Worm (Caenorhabditis elegans) whole organism, L4 larva: ENCODE data around the gene R10D12.1.
A peak's percentile ranks its signal among the peaks of the same experiment; 100 is the strongest.

Source experiments
- F10B5.3 ChIP-seq: sonication (generic microtip); optimal IDR thresholded peaks from 2 replicates; lab custom pipeline; 2016; ENCODE audit warnings: mild to moderate bottlenecking, missing genetic modification characterization, missing compliant biosample characterization
- F37D6.2 ChIP-seq: sonication (generic microtip); optimal IDR thresholded peaks from 2 replicates; lab custom pipeline; 2016; ENCODE audit warnings: mild to moderate bottlenecking, missing genetic modification characterization, missing compliant biosample characterization
- Y48G9A.11 ChIP-seq: fragments of 200-800 bp; sonication (Bioruptor generic); IDR thresholded peaks from 2 replicates; pipeline ENCODE4 v1.3.6; 2022; ENCODE audit warnings: missing genetic modification reagents, missing genetic modification characterization, missing compliant biosample characterization
- ZK337.2 ChIP-seq: fragments of 200-800 bp; sonication (Bioruptor generic); IDR thresholded peaks from 2 replicates; pipeline ENCODE4 v1.3.6; 2022; ENCODE audit warnings: missing genetic modification reagents, missing genetic modification characterization, missing compliant biosample characterization
- ZK546.5 ChIP-seq, 2 experiments: sonication (generic microtip); optimal IDR thresholded peaks; 2 replicates each; lab custom pipeline; 2017; ENCODE audit warnings: missing biosample characterization in 2 of 2, missing genetic modification characterization in 2 of 2
- arid-1 ChIP-seq: fragments of 200-800 bp; sonication (Bioruptor generic); conservative IDR thresholded peaks from 2 replicates; pipeline ENCODE4 v1.3.6; 2022; ENCODE audit warnings: missing genetic modification reagents, missing genetic modification characterization, missing compliant biosample characterization
- ceh-20 ChIP-seq: fragments of 200-800 bp; sonication (Bioruptor generic); IDR thresholded peaks from 2 replicates; pipeline ENCODE4 v1.3.6; 2022; ENCODE audit warnings: missing genetic modification reagents, missing genetic modification characterization, missing compliant biosample characterization
- ceh-28 ChIP-seq: fragments of 150-350 bp; optimal IDR thresholded peaks from 2 replicates; lab custom pipeline; 2014; ENCODE audit warnings: missing biosample characterization, missing genetic modification reagents, missing genetic modification characterization
- ceh-44 ChIP-seq: fragments of 200-800 bp; sonication (Bioruptor generic); IDR thresholded peaks from 2 replicates; pipeline ENCODE4 v1.3.6; 2022; ENCODE audit warnings: missing genetic modification reagents, missing genetic modification characterization, missing compliant biosample characterization
- ceh-62 ChIP-seq: sonication (generic microtip); optimal IDR thresholded peaks from 2 replicates; lab custom pipeline; 2017; ENCODE audit warnings: missing biosample characterization, missing genetic modification characterization
- ceh-82 ChIP-seq: sonication (generic microtip); optimal IDR thresholded peaks from 2 replicates; lab custom pipeline; 2017; ENCODE audit warnings: missing biosample characterization, missing genetic modification characterization
- daf-12 ChIP-seq: fragments of 150-350 bp; optimal IDR thresholded peaks from 2 replicates; lab custom pipeline; 2014; ENCODE audit warnings: missing biosample characterization, missing genetic modification reagents, missing genetic modification characterization
- daf-19 ChIP-seq: fragments of 200-800 bp; sonication (Bioruptor generic); conservative IDR thresholded peaks from 2 replicates; pipeline ENCODE4 v1.3.6; 2022; ENCODE audit warnings: missing genetic modification characterization, missing compliant biosample characterization
- dpl-1 ChIP-seq: fragments of 150-350 bp; optimal IDR thresholded peaks from 2 replicates; lab custom pipeline; 2014; ENCODE audit warnings: missing biosample characterization, missing genetic modification reagents, missing genetic modification characterization
- dve-1 ChIP-seq: sonication (generic microtip); optimal IDR thresholded peaks from 2 replicates; lab custom pipeline; 2017; ENCODE audit warnings: antibody characterized with exemption, mild to moderate bottlenecking, missing genetic modification characterization, missing compliant biosample characterization; ENCODE audit not compliant: insufficient read depth
- egl-27 ChIP-seq: sonication (generic microtip); optimal IDR thresholded peaks from 3 replicates; lab custom pipeline; 2017; ENCODE audit warnings: missing biosample characterization, missing genetic modification reagents, missing genetic modification characterization
- gei-8 ChIP-seq: fragments of 200-800 bp; sonication (Bioruptor generic); optimal IDR thresholded peaks from 2 replicates; lab custom pipeline; 2018; ENCODE audit warnings: mild to moderate bottlenecking, missing genetic modification characterization, missing compliant biosample characterization
- hif-1 ChIP-seq, 2 experiments: sonication (generic microtip); optimal IDR thresholded peaks; 2 replicates each; lab custom pipeline; 2016 to 2017; ENCODE audit warnings: missing compliant biosample characterization in 2 of 2, missing genetic modification characterization in 2 of 2, missing genetic modification reagents in 2 of 2, missing genotype in 2 of 2, mild to moderate bottlenecking in 1 of 2
- jun-1 ChIP-seq: fragments of 150-350 bp; optimal IDR thresholded peaks from 2 replicates; lab custom pipeline; 2014; ENCODE audit warnings: missing biosample characterization, missing genetic modification reagents, missing genetic modification characterization
- lim-7 ChIP-seq: fragments of 200-800 bp; sonication (Bioruptor generic); IDR thresholded peaks from 2 replicates; pipeline ENCODE4 v1.3.6; 2022; ENCODE audit warnings: missing genetic modification characterization, missing compliant biosample characterization
- lin-13 ChIP-seq: fragments of 150-350 bp; optimal IDR thresholded peaks from 2 replicates; lab custom pipeline; 2014; ENCODE audit warnings: missing biosample characterization, missing genetic modification reagents, missing genetic modification characterization
- lir-3 ChIP-seq: sonication (generic microtip); optimal IDR thresholded peaks from 2 replicates; lab custom pipeline; 2016; ENCODE audit warnings: mild to moderate bottlenecking, missing genetic modification characterization, missing compliant biosample characterization
- madf-9 ChIP-seq: fragments of 200-800 bp; sonication (Bioruptor generic); conservative IDR thresholded peaks from 2 replicates; pipeline ENCODE4 v1.3.6; 2022; ENCODE audit warnings: missing genetic modification reagents, missing genetic modification characterization, missing compliant biosample characterization
- mdl-1 ChIP-seq, 2 experiments: fragments of 150-350 bp in 1 of 2; sonication (generic microtip) in 1 of 2; optimal IDR thresholded peaks; 2 replicates each; lab custom pipeline; 2014 to 2017; ENCODE audit warnings: missing biosample characterization in 2 of 2, missing genetic modification characterization in 2 of 2
- mes-2 ChIP-seq: sonication (generic microtip); optimal IDR thresholded peaks from 2 replicates; lab custom pipeline; 2016; ENCODE audit warnings: missing genotype, mild to moderate bottlenecking, missing genetic modification characterization, missing compliant biosample characterization; ENCODE audit not compliant: poor library complexity, severe bottlenecking
- mxl-3 ChIP-seq: fragments of 200-800 bp; sonication (Bioruptor generic); optimal IDR thresholded peaks from 2 replicates; lab custom pipeline; 2018; ENCODE audit warnings: mild to moderate bottlenecking, missing genetic modification characterization, missing compliant biosample characterization
- nhr-102 ChIP-seq: sonication (generic microtip); optimal IDR thresholded peaks from 2 replicates; lab custom pipeline; 2016; ENCODE audit warnings: mild to moderate bottlenecking, missing genetic modification characterization, moderate library complexity, missing compliant biosample characterization
- nhr-11 ChIP-seq: fragments of 150-350 bp; optimal IDR thresholded peaks from 2 replicates; lab custom pipeline; 2014; ENCODE audit warnings: missing biosample characterization, missing genetic modification characterization
- nhr-28 ChIP-seq: fragments of 150-350 bp; optimal IDR thresholded peaks from 2 replicates; lab custom pipeline; 2014; ENCODE audit warnings: missing biosample characterization, missing genetic modification characterization
- rbr-2 ChIP-seq: sonication (generic microtip); optimal IDR thresholded peaks from 2 replicates; lab custom pipeline; 2016; ENCODE audit warnings: missing genotype, missing genetic modification characterization, missing compliant biosample characterization
- unc-130 ChIP-seq: sonication (generic microtip); optimal IDR thresholded peaks from 2 replicates; lab custom pipeline; 2016; ENCODE audit warnings: missing genetic modification reagents, missing genetic modification characterization, missing compliant biosample characterization
- unc-62 ChIP-seq, 3 experiments: fragments of 150-350 bp in 1 of 3; sonication (generic microtip); optimal IDR thresholded peaks in 2 of 3; peaks in 1 of 3; 1 replicate in 1 of 3; 2 replicates in 2 of 3; lab custom pipeline; 2014 to 2017; ENCODE audit warnings: missing biosample characterization in 3 of 3, missing genetic modification characterization in 3 of 3, missing genetic modification reagents in 3 of 3, missing genotype in 1 of 3
- zag-1 ChIP-seq: fragments of 150-350 bp; optimal IDR thresholded peaks from 2 replicates; lab custom pipeline; 2014; ENCODE audit warnings: missing biosample characterization, missing genetic modification characterization
- zip-11 ChIP-seq: fragments of 200-800 bp; sonication (Bioruptor generic); IDR thresholded peaks from 2 replicates; pipeline ENCODE4 v1.3.6; 2022; ENCODE audit warnings: missing genetic modification characterization, missing compliant biosample characterization
- zip-2 ChIP-seq: fragments of 150-350 bp; optimal IDR thresholded peaks from 2 replicates; lab custom pipeline; 2014; ENCODE audit warnings: missing biosample characterization, missing genetic modification characterization
- ztf-11 ChIP-seq: fragments of 150-350 bp; optimal IDR thresholded peaks from 2 replicates; lab custom pipeline; 2014; ENCODE audit warnings: missing biosample characterization, missing genetic modification characterization
- ztf-7 ChIP-seq: fragments of 150-350 bp; optimal IDR thresholded peaks from 2 replicates; lab custom pipeline; 2014; ENCODE audit warnings: missing biosample characterization, missing genetic modification characterization

The R10D12.1 gene

DNA sequence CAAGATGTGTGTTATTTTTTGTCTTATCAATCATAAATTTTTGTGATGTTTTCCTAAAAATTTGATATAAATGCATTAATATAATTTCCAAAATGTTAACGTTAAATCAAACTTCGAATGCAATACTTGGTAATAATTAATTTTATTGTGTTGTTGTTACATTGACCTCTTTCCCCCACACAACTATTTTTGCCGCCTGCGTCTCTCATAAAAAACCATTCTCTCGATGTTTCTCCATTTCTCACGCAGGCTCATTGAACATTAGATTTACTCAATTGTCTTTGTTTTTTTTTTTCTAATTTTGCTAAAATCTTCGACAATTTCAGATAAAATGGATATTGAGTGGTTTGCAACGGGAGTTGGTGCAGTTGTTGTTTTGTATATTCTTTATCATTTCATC lies 28.3 kb downstream of the R10D12.1 start, which contains the start of gene stdh-1 (continued):
- TF ChIP-seq ceh-62 (tag; lab: Kevin White, UChicago) (no peak), gei-8 (no peak), zip-11 (no peak), dve-1 (tag; lab: Kevin White, UChicago) (peak; percentile 8), ceh-82 (tag; lab: Kevin White, UChicago) (no peak), jun-1 (no peak), ceh-44 (GFP tag; lab: Robert Waterston, UW) (no peak), arid-1 (GFP tag; lab: Robert Waterston, UW) (no peak), hif-1 (tag; optimal IDR thresholded peaks at IDR 0.05; lab: Kevin White, UChicago) (peak in 1 of 2 experiments; percentile 30), ceh-28 (tag; lab: Kevin White, UChicago) (no peak), nhr-102 (tag; lab: Kevin White, UChicago) (no peak), mxl-3 (GFP tag; lab: Kevin White, UChicago) (no peak), nhr-28 (tag; lab: Kevin White, UChicago) (peak; percentile 24), F10B5.3 (tag; lab: Kevin White, UChicago) (no peak), lin-13 (GFP tag; lab: Kevin White, UChicago) (no peak), dpl-1 (no peak), unc-130 (no peak), daf-19 (GFP tag; lab: Robert Waterston, UW) (no peak), egl-27 (tag; lab: Kevin White, UChicago) (no peak), nhr-11 (tag; lab: Kevin White, UChicago) (no peak), zag-1 (tag; lab: Kevin White, UChicago) (no peak), zip-2 (no peak), mes-2 (tag; lab: Kevin White, UChicago) (no peak)

DNA sequence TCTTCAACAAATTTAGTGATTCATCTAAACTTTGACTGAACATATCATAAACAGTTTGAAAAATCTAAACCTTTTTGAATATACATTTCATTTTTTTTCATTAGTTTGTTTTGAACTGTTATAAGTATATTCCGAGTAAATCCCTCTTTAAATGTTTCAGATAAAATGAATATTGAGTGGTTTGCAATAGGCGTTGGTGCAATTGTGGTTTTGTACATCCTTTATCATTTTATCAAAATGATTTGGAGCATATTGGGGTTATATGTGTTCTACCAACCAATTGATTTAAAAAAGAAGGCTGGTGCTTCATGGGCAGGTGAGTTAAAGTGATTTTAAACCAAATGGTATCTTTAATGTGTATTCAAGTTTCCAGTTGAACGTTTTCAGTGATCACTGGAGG lies 30.0 kb downstream of the R10D12.1 start, which contains the start of gene stdh-3:
stdh-3 (plus strand) TSS at position 166 of the 400 bp plus-strand sequence.
- no peak for TF ChIP-seq rbr-2 (tag; lab: Kevin White, UChicago)
- TF ChIP-seq unc-62 (GFP tag; optimal IDR thresholded peaks at IDR 0.05 in 1 of 2; lab: Kevin White, UChicago) = peak in 1 of 2 experiments; percentile 93
- no peak for TF ChIP-seq unc-62 (tag; optimal IDR thresholded peaks at IDR 0.05; lab: Kevin White, UChicago)
- no peak for TF ChIP-seq lir-3 (tag; lab: Kevin White, UChicago)
- no peak for TF ChIP-seq unc-130
- no peak for TF ChIP-seq ZK546.5 (tag; optimal IDR thresholded peaks at IDR 0.05; lab: Kevin White, UChicago)
- TF ChIP-seq mdl-1 (tag; optimal IDR thresholded peaks at IDR 0.05; lab: Kevin White, UChicago) = no peak
- no peak for TF ChIP-seq daf-12 (tag; lab: Kevin White, UChicago)

DNA sequence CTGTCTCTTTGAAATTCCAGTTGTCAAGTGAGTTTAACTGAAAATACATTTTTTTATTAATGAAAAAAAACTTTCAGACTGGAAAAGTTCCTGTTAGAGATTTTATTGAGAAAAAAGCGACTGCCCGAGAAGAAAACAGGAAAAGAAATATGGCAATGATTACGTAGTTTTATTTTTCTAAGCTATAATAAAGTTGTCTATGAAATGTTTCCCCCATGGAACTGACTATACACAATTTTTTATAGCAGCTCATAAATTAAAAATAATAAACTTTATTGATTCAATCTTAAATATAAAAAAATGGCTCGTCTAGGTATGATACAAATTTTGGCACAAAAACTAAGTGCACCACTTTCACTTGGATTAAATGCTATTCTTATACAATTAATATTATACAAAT lies 31.9 kb downstream of the R10D12.1 start, which contains the start of gene C06B3.1:
C06B3.1 (plus strand) TSS at position 301 of the 400 bp plus-strand sequence.
- TF ChIP-seq ZK337.2 (GFP tag; lab: Robert Waterston, UW) (no peak), rbr-2 (tag; lab: Kevin White, UChicago) (no peak), ceh-20 (GFP tag; lab: Robert Waterston, UW) (no peak), zip-11 (no peak), dve-1 (tag; lab: Kevin White, UChicago) (no peak), ztf-7 (tag; lab: Kevin White, UChicago) (no peak), nhr-102 (tag; lab: Kevin White, UChicago) (no peak), madf-9 (no peak), F37D6.2 (no peak), lim-7 (GFP tag; lab: Robert Waterston, UW) (no peak), zip-2 (no peak), ztf-11 (no peak), Y48G9A.11 (no peak)
